Worm (Caenorhabditis elegans) whole organism, early embryonic: ENCODE results near the gene H38K22.9.

Experiments
- B0310.2 ChIP-seq: sonication (generic microtip); optimal IDR thresholded peaks from 2 replicates; lab custom pipeline; 2016; ENCODE audit warnings: mild to moderate bottlenecking, missing genetic modification characterization, missing compliant biosample characterization
- F13C5.2 ChIP-seq: sonication (generic microtip); optimal IDR thresholded peaks from 2 replicates; lab custom pipeline; 2017; ENCODE audit warnings: mild to moderate bottlenecking, missing genetic modification characterization, inconsistent platforms, missing compliant biosample characterization
- aly-1 ChIP-seq: sonication (generic microtip); optimal IDR thresholded peaks from 2 replicates; lab custom pipeline; 2016; ENCODE audit warnings: missing genetic modification characterization, missing compliant biosample characterization
- ama-1 ChIP-seq: fragments of 150-350 bp; optimal IDR thresholded peaks from 2 replicates; lab custom pipeline; 2014
- ceh-13 ChIP-seq: fragments of 200-800 bp; sonication (Bioruptor generic); optimal IDR thresholded peaks from 2 replicates; lab custom pipeline; 2018; ENCODE audit warnings: mild to moderate bottlenecking, missing genetic modification characterization, missing compliant biosample characterization
- ceh-36 ChIP-seq: sonication (generic microtip); optimal IDR thresholded peaks from 2 replicates; lab custom pipeline; 2016; ENCODE audit warnings: missing genetic modification characterization, inconsistent platforms, missing compliant biosample characterization
- flt-1 ChIP-seq: fragments of 200-800 bp; sonication (Bioruptor generic); IDR thresholded peaks from 2 replicates; pipeline ENCODE4 v1.3.6; 2022; ENCODE audit warnings: missing genetic modification characterization, missing compliant biosample characterization
- hmbx-1 ChIP-seq: sonication (generic microtip); optimal IDR thresholded peaks from 2 replicates; lab custom pipeline; 2016; ENCODE audit warnings: mild to moderate bottlenecking, missing genetic modification characterization, missing compliant biosample characterization
- hnd-1 ChIP-seq: sonication (generic microtip); optimal IDR thresholded peaks from 2 replicates; lab custom pipeline; 2016; ENCODE audit warnings: missing genetic modification characterization, missing compliant biosample characterization
- pes-1 ChIP-seq: fragments of 200-800 bp; sonication (Bioruptor generic); IDR thresholded peaks from 2 replicates; pipeline ENCODE4 v1.3.6; 2022; ENCODE audit warnings: missing genetic modification reagents, missing genetic modification characterization, missing compliant biosample characterization
- sea-1 ChIP-seq: fragments of 200-800 bp; sonication (Bioruptor generic); conservative IDR thresholded peaks from 2 replicates; pipeline ENCODE4 v1.3.6; 2022; ENCODE audit warnings: missing genetic modification characterization, missing compliant biosample characterization
- tbx-11 ChIP-seq: fragments of 200-800 bp; sonication (Bioruptor generic); IDR thresholded peaks from 2 replicates; pipeline ENCODE4 v1.3.6; 2022; ENCODE audit warnings: missing genetic modification characterization, missing compliant biosample characterization

ce11 chrIII:4283175-4283574 is 40.8 kb upstream of the H38K22.9 start:
- TF ChIP-seq B0310.2 (tag; lab: Kevin White, UChicago) (no peak), aly-1 (tag; lab: Kevin White, UChicago) (no peak), ama-1 (no peak), ceh-36 (tag; lab: Kevin White, UChicago) (no peak), ceh-13 (GFP tag; lab: Kevin White, UChicago) (no peak), hnd-1 (tag; lab: Kevin White, UChicago) (no peak), flt-1 (GFP tag; lab: Robert Waterston, UW) (no peak), pes-1 (GFP tag; lab: Robert Waterston, UW) (no peak), hmbx-1 (tag; lab: Kevin White, UChicago) (no peak), F13C5.2 (tag; lab: Kevin White, UChicago) (no peak), tbx-11 (GFP tag; lab: Robert Waterston, UW) (no peak), sea-1 (GFP tag; lab: Robert Waterston, UW) (no peak)
